Fruit fly (Drosophila melanogaster): Measurements from ENCODE around the gene SNF4Agamma.

The SNF4Agamma gene

dm6 chr3R:21140458-21140857 is at the start of gene SNF4Agamma:
TSS of gene SNF4Agamma (plus strand) at chr3R:21140739.
- TF ChIP-seq Eip78C (GFP tag) (peak; percentile 73), lz (GFP tag; optimal IDR thresholded peaks at IDR 0.05) (peak; percentile 51), CG31627 (GFP tag; optimal IDR thresholded peaks at IDR 0.05) (peak; percentile 16), Ets96B (tag; optimal IDR thresholded peaks at IDR 0.05) (no peak), acj6 (GFP tag; optimal IDR thresholded peaks at IDR 0.05) (peak; percentile 2), CG1621 (tag; optimal IDR thresholded peaks at IDR 0.05) (peak; percentile 77), salr (GFP tag; optimal IDR thresholded peaks at IDR 0.05) (no peak), CG10631 (GFP tag; optimal IDR thresholded peaks at IDR 0.05) (peak; percentile 25), CG3032 (tag; optimal IDR thresholded peaks at IDR 0.05) (peak; percentile 6), Hr39 (GFP tag; optimal IDR thresholded peaks at IDR 0.05) (peak; percentile 9), CG4318 (GFP tag; optimal IDR thresholded peaks at IDR 0.05) (no peak), esn (GFP tag; optimal IDR thresholded peaks at IDR 0.05) (peak; percentile 55)

dm6 chr3R:21091500-21091899 is 49.0 kb upstream of the SNF4Agamma start:
- TF ChIP-seq CG31627 (GFP tag; optimal IDR thresholded peaks at IDR 0.05) (no peak), svp (GFP tag) (peak; percentile 62)

- TF ChIP-seq CG7368 (GFP tag; optimal IDR thresholded peaks at IDR 0.05) = no peak
Measured at dm6 chr3R:21092036-21092435, 48.5 kb upstream of the SNF4Agamma start.

dm6 chr3R:21092829-21093228 is 47.7 kb upstream of the SNF4Agamma start:
- TF ChIP-seq CG15336 (GFP tag; IDR thresholded peaks at IDR 0.05) (0 out of 2 replicates have a peak, but pooled peaks have one; percentile 32), CG32006 (GFP tag; optimal IDR thresholded peaks at IDR 0.05) (peak; percentile 44), Hr4 (GFP tag; optimal IDR thresholded peaks at IDR 0.05) (peak; percentile 32), Sox15 (GFP tag; optimal IDR thresholded peaks at IDR 0.05) (no peak), CG34406 (GFP tag; optimal IDR thresholded peaks at IDR 0.05) (no peak), Eip75B (GFP tag; optimal IDR thresholded peaks at IDR 0.05) (peak; percentile 10), CG8119 (GFP tag; IDR thresholded peaks at IDR 0.05) (peak; percentile 24; the same call in 1 of the 3 replicates), Hr39 (GFP tag; optimal IDR thresholded peaks at IDR 0.05) (peak; percentile 9)

dm6 chr3R:21094292-21094691 is 46.2 kb upstream of the SNF4Agamma start:
- TF ChIP-seq Sox15 (GFP tag; optimal IDR thresholded peaks at IDR 0.05) (no peak), spab (GFP tag; optimal IDR thresholded peaks at IDR 0.05) (no peak), CG3919 (GFP tag; optimal IDR thresholded peaks at IDR 0.05) (no peak), fd59A (GFP tag; optimal IDR thresholded peaks at IDR 0.05) (no peak), Blimp-1 (GFP tag; optimal IDR thresholded peaks at IDR 0.05) (peak; percentile 92), CG1621 (tag; optimal IDR thresholded peaks at IDR 0.05) (no peak)

- TF ChIP-seq eg (GFP tag; IDR thresholded peaks at IDR 0.05) (no peak), CG15336 (GFP tag; IDR thresholded peaks at IDR 0.05) (peak; percentile 39; the same call in 1 of the 2 replicates), Blimp-1 (GFP tag; optimal IDR thresholded peaks at IDR 0.05) (peak; percentile 28), Hr4 (GFP tag; optimal IDR thresholded peaks at IDR 0.05) (no peak), CG11762 (GFP tag; optimal IDR thresholded peaks at IDR 0.05; ENCODE audit: insufficient read depth) (no peak), Gug (GFP tag; IDR thresholded peaks at IDR 0.05) (no peak), CG6276 (GFP tag; optimal IDR thresholded peaks at IDR 0.05) (no peak), Sox15 (GFP tag; optimal IDR thresholded peaks at IDR 0.05) (no peak), Hr38 (GFP tag; optimal IDR thresholded peaks at IDR 0.05) (no peak), CG6854 (GFP tag; optimal IDR thresholded peaks at IDR 0.05) (peak; percentile 29), fkh (GFP tag; optimal IDR thresholded peaks at IDR 0.05) (no peak), acj6 (GFP tag; optimal IDR thresholded peaks at IDR 0.05) (no peak), net (GFP tag; optimal IDR thresholded peaks at IDR 0.05) (no peak), lz (GFP tag; optimal IDR thresholded peaks at IDR 0.05) (no peak), Eip78C (GFP tag) (peak; percentile 2), CG8119 (GFP tag; IDR thresholded peaks at IDR 0.05) (no peak), CG6792 (GFP tag; optimal IDR thresholded peaks at IDR 0.05) (no peak), dac (GFP tag; optimal IDR thresholded peaks at IDR 0.05) (no peak), ss (GFP tag; optimal IDR thresholded peaks at IDR 0.05) (peak in 1 of 2 experiments; percentile 28), Sox14 (GFP tag; optimal IDR thresholded peaks at IDR 0.05) (no peak), CG1621 (tag; optimal IDR thresholded peaks at IDR 0.05) (no peak), vri (GFP tag; optimal IDR thresholded peaks at IDR 0.05) (no peak), esn (GFP tag; optimal IDR thresholded peaks at IDR 0.05) (no peak), CG8319 (GFP tag; optimal IDR thresholded peaks at IDR 0.05) (no peak), Smox (GFP tag; optimal IDR thresholded peaks at IDR 0.05) (no peak)
Measured at dm6 chr3R:21096532-21097143, 43.9 kb upstream of the SNF4Agamma start.
